Worm (Caenorhabditis elegans) whole organism, L4 larva: ENCODE data around the gene C06C3.4.

Experiments used
- R02D3.7 ChIP-seq: fragments of 150-350 bp; sonication (generic microtip); optimal IDR thresholded peaks from 3 replicates; lab custom pipeline; 2014; ENCODE audit warnings: missing biosample characterization, missing genetic modification characterization
- aha-1 ChIP-seq: fragments of 150-350 bp; peaks from one replicate; lab custom pipeline; 2014; ENCODE audit warnings: missing biosample characterization, missing genetic modification characterization
- attf-4 ChIP-seq: sonication (generic microtip); optimal IDR thresholded peaks from 3 replicates; lab custom pipeline; 2017; ENCODE audit warnings: missing biosample characterization, missing genetic modification characterization
- lin-15B ChIP-seq: fragments of 150-350 bp; sonication (generic microtip); optimal IDR thresholded peaks from 3 replicates; lab custom pipeline; 2014; ENCODE audit warnings: missing biosample characterization, missing genetic modification characterization
- lin-39 ChIP-seq: fragments of 150-350 bp; optimal IDR thresholded peaks from 2 replicates; lab custom pipeline; 2014; ENCODE audit warnings: missing biosample characterization, missing genetic modification reagents, missing genetic modification characterization
- lir-3 ChIP-seq: sonication (generic microtip); optimal IDR thresholded peaks from 2 replicates; lab custom pipeline; 2016; ENCODE audit warnings: mild to moderate bottlenecking, missing genetic modification characterization, missing compliant biosample characterization
- nhr-11 ChIP-seq: fragments of 150-350 bp; optimal IDR thresholded peaks from 2 replicates; lab custom pipeline; 2014; ENCODE audit warnings: missing biosample characterization, missing genetic modification characterization
- rbr-2 ChIP-seq: sonication (generic microtip); optimal IDR thresholded peaks from 2 replicates; lab custom pipeline; 2016; ENCODE audit warnings: missing genotype, missing genetic modification characterization, missing compliant biosample characterization
- zip-2 ChIP-seq: fragments of 150-350 bp; optimal IDR thresholded peaks from 2 replicates; lab custom pipeline; 2014; ENCODE audit warnings: missing biosample characterization, missing genetic modification characterization
- ztf-7 ChIP-seq: fragments of 150-350 bp; optimal IDR thresholded peaks from 2 replicates; lab custom pipeline; 2014; ENCODE audit warnings: missing biosample characterization, missing genetic modification characterization

DNA sequence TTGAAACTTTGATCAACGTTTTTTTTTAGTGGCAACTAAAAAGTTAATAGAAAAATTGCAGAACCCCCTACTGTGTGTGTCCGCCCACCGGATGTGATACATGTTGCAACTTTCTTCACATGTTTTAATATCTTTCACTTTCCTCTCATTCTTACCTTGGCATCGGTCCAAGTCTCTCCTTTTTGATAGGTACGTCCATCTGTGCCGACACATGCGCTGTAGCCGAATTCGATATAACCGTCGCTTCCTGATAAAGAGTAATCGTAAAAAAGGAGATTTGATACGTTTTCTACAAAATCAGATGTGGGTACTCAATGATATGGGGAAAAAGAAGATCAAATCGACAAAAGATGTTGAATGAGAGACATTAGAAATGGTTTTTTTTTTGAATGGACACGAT is 28.0 kb upstream of the C06C3.4 start:
- TF ChIP-seq aha-1: peak; percentile 37
- TF ChIP-seq zip-2 (tag; lab: Kevin White, UChicago): no peak
- TF ChIP-seq lir-3: no peak
- no peak for TF ChIP-seq rbr-2 (tag; lab: Kevin White, UChicago)
- no peak for TF ChIP-seq ztf-7
- no peak for TF ChIP-seq R02D3.7
- no peak for TF ChIP-seq lin-39
- TF ChIP-seq nhr-11 (tag; lab: Kevin White, UChicago): no peak
- no peak for TF ChIP-seq attf-4 (tag; lab: Kevin White, UChicago)
- TF ChIP-seq lin-15B: no peak
